Worm (Caenorhabditis elegans) whole organism, midembryonic: Measurements from ENCODE around the gene Y53G8AL.1.

Source experiments
- flt-1 ChIP-seq: fragments of 200-800 bp; sonication (Bioruptor generic); IDR thresholded peaks from 2 replicates; pipeline ENCODE4 v1.3.6; 2022; ENCODE audit warnings: missing genetic modification characterization, missing compliant biosample characterization
- ztf-29 ChIP-seq: fragments of 200-800 bp; sonication (Bioruptor generic); IDR thresholded peaks from 2 replicates; pipeline ENCODE4 v1.3.6; 2022; ENCODE audit warnings: missing genetic modification reagents, missing genetic modification characterization, missing compliant biosample characterization

- TF ChIP-seq flt-1 (GFP tag; lab: Robert Waterston, UW): no peak
- TF ChIP-seq ztf-29 (GFP tag; lab: Robert Waterston, UW): no peak
Observed at ce11 chrIII:3266602-3267001, 33.7 kb downstream of the Y53G8AL.1 start, which contains the start of gene Y53G8AM.7.
